Fruit fly (Drosophila melanogaster) whole organism, embryonic: ENCODE measurements around the gene sau.

Source experiments
- Abd-B ChIP-seq: fragments of 200-800 bp; sonication (Bioruptor generic); optimal IDR thresholded peaks from 2 replicates; lab custom pipeline; 2018; ENCODE audit warnings: missing biosample characterization, mild to moderate bottlenecking, missing genetic modification characterization, moderate library complexity
- Bgb ChIP-seq: fragments of 200-800 bp; sonication (Bioruptor generic); IDR thresholded peaks from 2 replicates; pipeline ENCODE4 v1.3.6; 2022; ENCODE audit warnings: missing biosample characterization, missing genetic modification characterization; ENCODE audit not compliant: partially characterized antibody
- CG11456 ChIP-seq: fragments of 200-800 bp; sonication (Bioruptor generic); IDR thresholded peaks from 3 replicates; pipeline ENCODE4 v1.3.6; 2022; ENCODE audit warnings: missing biosample characterization, missing genetic modification characterization
- CG11695 ChIP-seq: fragments of 200-800 bp; sonication (Bioruptor generic); IDR thresholded peaks from 3 replicates; pipeline ENCODE4 v1.3.6; 2022; ENCODE audit warnings: missing biosample characterization, missing genetic modification characterization
- CG11723 ChIP-seq: fragments of 200-800 bp; sonication (Bioruptor generic); optimal IDR thresholded peaks from 2 replicates; lab custom pipeline; 2017; ENCODE audit warnings: missing biosample characterization, mild to moderate bottlenecking, missing genetic modification characterization
- CG12155 ChIP-seq: fragments of 200-800 bp; sonication (Bioruptor generic); optimal IDR thresholded peaks from 3 replicates; lab custom pipeline; 2016; ENCODE audit warnings: missing biosample characterization, missing genetic modification characterization
- CG12769 ChIP-seq: fragments of 200-800 bp; sonication (Bioruptor generic); optimal IDR thresholded peaks from 2 replicates; lab custom pipeline; 2019; ENCODE audit warnings: missing biosample characterization, mild to moderate bottlenecking, missing genetic modification characterization, moderate library complexity
- CG13775 ChIP-seq: fragments of 200-800 bp; sonication (Bioruptor generic); optimal IDR thresholded peaks from 3 replicates; lab custom pipeline; 2017; ENCODE audit warnings: missing biosample characterization, mild to moderate bottlenecking, missing genetic modification characterization
- CG1603 ChIP-seq: fragments of 200-800 bp; sonication (Bioruptor generic); optimal IDR thresholded peaks from 2 replicates; lab custom pipeline; 2019; ENCODE audit warnings: missing biosample characterization, mild to moderate bottlenecking, missing genetic modification characterization, moderate library complexity
- CG16779 ChIP-seq: fragments of 200-800 bp; sonication (Bioruptor generic); IDR thresholded peaks from 2 replicates; pipeline ENCODE4 v1.3.6; 2022; ENCODE audit warnings: missing biosample characterization, missing genetic modification characterization
- CG18262 ChIP-seq: fragments of 200-800 bp; optimal IDR thresholded peaks from 3 replicates; lab custom pipeline; 2019; ENCODE audit warnings: missing biosample characterization, mild to moderate bottlenecking, missing genetic modification characterization, moderate library complexity
- CG18599 ChIP-seq: fragments of 200-800 bp; sonication (Bioruptor generic); optimal IDR thresholded peaks from 3 replicates; lab custom pipeline; 2017; ENCODE audit warnings: missing biosample characterization, missing genetic modification characterization, mild to moderate bottlenecking, moderate library complexity, missing genetic modification reagents
- CG2120 ChIP-seq: fragments of 200-800 bp; sonication (Bioruptor generic); optimal IDR thresholded peaks from 3 replicates; lab custom pipeline; 2016; ENCODE audit warnings: missing biosample characterization, missing genetic modification characterization
- CG4707 ChIP-seq: fragments of 200-800 bp; sonication (Bioruptor generic); optimal IDR thresholded peaks from 2 replicates; lab custom pipeline; 2018; ENCODE audit warnings: missing biosample characterization, mild to moderate bottlenecking, missing genetic modification characterization, moderate library complexity
- CG6175 ChIP-seq: fragments of 200-800 bp; sonication (Bioruptor generic); IDR thresholded peaks from 3 replicates; pipeline ENCODE4 v1.3.6; 2022; ENCODE audit warnings: missing biosample characterization, missing genetic modification characterization
- CG6791 ChIP-seq: fragments of 200-800 bp; sonication (Bioruptor generic); IDR thresholded peaks from 3 replicates; pipeline ENCODE4 v1.3.6; 2022; ENCODE audit warnings: missing biosample characterization, missing genetic modification characterization; ENCODE audit not compliant: partially characterized antibody
- CG8281 ChIP-seq: fragments of 200-800 bp; sonication (Bioruptor generic); optimal IDR thresholded peaks from 2 replicates; lab custom pipeline; 2018; ENCODE audit warnings: missing biosample characterization, mild to moderate bottlenecking, missing genetic modification characterization, moderate library complexity
- CG8924 ChIP-seq: fragments of 200-800 bp; optimal IDR thresholded peaks from 3 replicates; lab custom pipeline; 2019; ENCODE audit warnings: missing biosample characterization, mild to moderate bottlenecking, missing genetic modification characterization, moderate library complexity
- CTCF ChIP-seq: fragments of 200-800 bp; sonication (Bioruptor generic); optimal IDR thresholded peaks from 2 replicates; lab custom pipeline; 2017; ENCODE audit warnings: missing biosample characterization, mild to moderate bottlenecking, missing genetic modification characterization, moderate library complexity
- Doc2 ChIP-seq: fragments of 200-800 bp; sonication (Bioruptor generic); IDR thresholded peaks from 2 replicates; pipeline ENCODE4 v1.3.6; 2022; ENCODE audit warnings: missing biosample characterization, missing genetic modification characterization
- Eip74EF ChIP-seq, 2 experiments: fragments of 200-800 bp in 1 of 2; fragments of >200 bp in 1 of 2; sonication (Bioruptor generic) in 1 of 2; optimal IDR thresholded peaks; 2 replicates each; lab custom pipeline; 2017 to 2019; ENCODE audit warnings: missing biosample characterization in 2 of 2, missing genetic modification characterization in 2 of 2, mild to moderate bottlenecking in 1 of 2, moderate library complexity in 1 of 2
- Ets65A ChIP-seq: fragments of 200-800 bp; sonication (Bioruptor generic); peaks from one replicate; lab custom pipeline; 2016; ENCODE audit warnings: missing biosample characterization, missing genetic modification characterization
- HLH54F ChIP-seq: fragments of 200-800 bp; sonication (Bioruptor generic); optimal IDR thresholded peaks from 3 replicates; lab custom pipeline; 2016; ENCODE audit warnings: missing biosample characterization, missing genetic modification characterization
- Hr51 ChIP-seq, 2 experiments: fragments of 200-800 bp; sonication (Bioruptor generic); optimal IDR thresholded peaks; 2 replicates in 1 of 2; 3 replicates in 1 of 2; lab custom pipeline; 2016 to 2018; ENCODE audit warnings: missing biosample characterization in 2 of 2, missing genetic modification characterization in 2 of 2, mild to moderate bottlenecking in 1 of 2, moderate library complexity in 1 of 2
- Lhr ChIP-seq: fragments of 200-800 bp; sonication (Bioruptor generic); optimal IDR thresholded peaks from 3 replicates; lab custom pipeline; 2017; ENCODE audit warnings: mild to moderate bottlenecking, missing biosample characterization, missing genetic modification reagents, missing genetic modification characterization
- MESR4 ChIP-seq: fragments of 200-800 bp; sonication (Bioruptor generic); optimal IDR thresholded peaks from 2 replicates; lab custom pipeline; 2018; ENCODE audit warnings: missing biosample characterization, mild to moderate bottlenecking, missing genetic modification characterization, moderate library complexity
- Nf-YC ChIP-seq: fragments of 200-800 bp; optimal IDR thresholded peaks from 3 replicates; lab custom pipeline; 2019; ENCODE audit warnings: missing biosample characterization, mild to moderate bottlenecking, missing genetic modification characterization, moderate library complexity
- PHDP ChIP-seq: fragments of 200-800 bp; sonication (Bioruptor generic); optimal IDR thresholded peaks from 3 replicates; lab custom pipeline; 2018; ENCODE audit warnings: missing biosample characterization, mild to moderate bottlenecking, missing genetic modification characterization, moderate library complexity
- Six4 ChIP-seq: fragments of 200-800 bp; sonication (Bioruptor generic); optimal IDR thresholded peaks from 2 replicates; lab custom pipeline; 2016; ENCODE audit warnings: missing biosample characterization, missing genetic modification characterization
- Sox100B ChIP-seq: fragments of 200-800 bp; sonication (Bioruptor generic); optimal IDR thresholded peaks from 3 replicates; lab custom pipeline; 2018; ENCODE audit warnings: missing biosample characterization, mild to moderate bottlenecking, missing genetic modification characterization
- Spps ChIP-seq: fragments of 200-800 bp; sonication (Bioruptor generic); optimal IDR thresholded peaks from 2 replicates; lab custom pipeline; 2018; ENCODE audit warnings: missing biosample characterization, mild to moderate bottlenecking, missing genetic modification characterization
- Sry-β ChIP-seq: fragments of 200-800 bp; sonication (Bioruptor generic); optimal IDR thresholded peaks from 2 replicates; lab custom pipeline; 2018; ENCODE audit warnings: missing biosample characterization, mild to moderate bottlenecking, missing genetic modification characterization, moderate library complexity
- Sry-δ ChIP-seq: fragments of 200-800 bp; sonication (Bioruptor generic); optimal IDR thresholded peaks from 2 replicates; lab custom pipeline; 2016; ENCODE audit warnings: missing biosample characterization, missing genetic modification characterization
- Vsx1 ChIP-seq: fragments of 200-800 bp; sonication (Bioruptor generic); optimal IDR thresholded peaks from 2 replicates; lab custom pipeline; 2017; ENCODE audit warnings: missing biosample characterization, mild to moderate bottlenecking, missing genetic modification characterization, missing genetic modification reagents
- bigmax ChIP-seq: fragments of 200-800 bp; sonication (Bioruptor generic); optimal IDR thresholded peaks from 2 replicates; lab custom pipeline; 2018; ENCODE audit warnings: missing biosample characterization, mild to moderate bottlenecking, missing genetic modification characterization
- cg ChIP-seq: fragments of 200-800 bp; sonication (Bioruptor generic); optimal IDR thresholded peaks from 3 replicates; lab custom pipeline; 2019; ENCODE audit warnings: missing biosample characterization, mild to moderate bottlenecking, missing genetic modification characterization, moderate library complexity
- corto ChIP-seq: fragments of 200-800 bp; sonication (Bioruptor generic); optimal IDR thresholded peaks from 2 replicates; lab custom pipeline; 2016; ENCODE audit warnings: missing biosample characterization, mild to moderate bottlenecking, missing genetic modification characterization, moderate library complexity
- da ChIP-seq: fragments of 200-800 bp; sonication (Bioruptor generic); optimal IDR thresholded peaks from 2 replicates; lab custom pipeline; 2016; ENCODE audit warnings: missing biosample characterization, missing genetic modification characterization
- dmrt11E ChIP-seq: fragments of 200-800 bp; sonication (Bioruptor generic); optimal IDR thresholded peaks from 3 replicates; lab custom pipeline; 2018; ENCODE audit warnings: missing biosample characterization, mild to moderate bottlenecking, missing genetic modification characterization, moderate library complexity
- gcm ChIP-seq: fragments of 200-800 bp; sonication (Bioruptor generic); optimal IDR thresholded peaks from 2 replicates; lab custom pipeline; 2019; ENCODE audit warnings: missing biosample characterization, mild to moderate bottlenecking, missing genetic modification characterization, moderate library complexity
- h ChIP-seq: fragments of >200 bp; optimal IDR thresholded peaks from 2 replicates; lab custom pipeline; 2017
- her ChIP-seq: fragments of 200-800 bp; sonication (Bioruptor generic); optimal IDR thresholded peaks from 2 replicates; lab custom pipeline; 2016; ENCODE audit warnings: missing biosample characterization, missing genetic modification characterization
- toy ChIP-seq: fragments of 200-800 bp; sonication (Bioruptor generic); IDR thresholded peaks from 2 replicates; pipeline ENCODE4 v1.3.6; 2022; ENCODE audit warnings: missing biosample characterization, missing genetic modification characterization
- ttk ChIP-seq: fragments of 200-800 bp; sonication (Bioruptor generic); IDR thresholded peaks from 2 replicates; pipeline ENCODE4 v2.1.2; 2022; ENCODE audit warnings: missing biosample characterization, missing genetic modification characterization
- wdn ChIP-seq: fragments of 200-800 bp; sonication (Bioruptor generic); IDR thresholded peaks from 2 replicates; pipeline ENCODE4 v1.3.6; 2022; ENCODE audit warnings: missing biosample characterization, missing genetic modification characterization
- wor ChIP-seq: fragments of 200-800 bp; sonication (Bioruptor generic); IDR thresholded peaks from 2 replicates; pipeline ENCODE4 v1.3.6; 2022; ENCODE audit warnings: missing biosample characterization, missing genetic modification characterization
- zen ChIP-seq: fragments of 200-800 bp; sonication (Bioruptor generic); optimal IDR thresholded peaks from 3 replicates; lab custom pipeline; 2018; ENCODE audit warnings: missing biosample characterization, mild to moderate bottlenecking, missing genetic modification characterization, moderate library complexity
- zen2 ChIP-seq: fragments of 200-800 bp; sonication (Bioruptor generic); IDR thresholded peaks from 3 replicates; pipeline ENCODE4 v1.3.6; 2022; ENCODE audit warnings: missing biosample characterization, missing genetic modification characterization; ENCODE audit not compliant: partially characterized antibody

The sau gene

DNA sequence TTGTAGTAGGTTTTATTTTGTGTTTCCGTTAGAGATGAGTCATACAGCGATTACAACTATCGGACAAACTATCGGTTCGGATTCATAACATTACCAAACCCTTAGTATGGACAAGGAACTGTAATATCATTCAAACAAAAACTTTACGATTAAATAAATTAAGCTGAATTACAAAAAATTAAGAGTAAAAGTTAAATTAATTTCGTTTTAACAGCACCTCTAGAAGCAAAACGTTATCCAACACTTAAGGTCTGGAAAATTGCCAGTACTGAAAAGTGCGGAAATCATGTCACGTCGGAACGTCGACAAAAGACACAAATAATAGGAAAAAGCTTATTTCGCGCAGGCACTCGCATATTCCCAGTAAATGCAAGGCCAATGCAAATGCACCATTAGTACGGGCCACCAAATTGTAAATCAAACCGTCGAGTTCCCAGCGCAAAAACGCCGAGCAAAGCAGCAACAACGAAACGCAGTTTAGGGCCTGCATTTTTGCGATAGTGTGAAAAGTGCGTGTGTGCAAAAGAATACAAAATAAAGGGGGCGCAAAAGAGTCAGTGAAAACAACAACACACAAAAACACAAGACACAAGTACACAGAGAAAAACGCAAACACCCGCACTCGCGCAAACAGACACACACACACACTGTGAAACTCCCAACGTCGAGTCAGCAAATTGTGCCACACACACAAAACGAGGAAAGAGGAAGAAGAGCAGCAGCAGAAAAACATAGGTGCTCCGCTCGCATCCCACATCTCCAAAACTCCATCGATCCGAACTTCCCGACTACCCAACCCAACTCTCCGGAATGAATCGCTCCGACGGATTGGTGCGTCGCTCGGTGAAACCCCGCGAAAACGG lies at the start of gene sau, which contains the start of gene CG15387 (continued):
- TF ChIP-seq CG11723 (peak; percentile 73), CG16779 (GFP tag; lab: Robert Waterston, UW) (peak; percentile 64), CG2120 (GFP tag; lab: Kevin White, UChicago) (peak; percentile 96), ttk (GFP tag; lab: Robert Waterston, UW) (peak; percentile 80), dmrt11E (tag; lab: Kevin White, UChicago) (peak; percentile 86), Sry-β (GFP tag; lab: Kevin White, UChicago) (peak; percentile 50), Six4 (GFP tag; lab: Kevin White, UChicago) (peak; percentile 81), toy (peak; percentile 65; the same call in 1 of the 2 replicates), Doc2 (GFP tag; lab: Robert Waterston, UW) (no peak), CG8924 (tag; lab: Kevin White, UChicago) (peak; percentile 85), CG6791 (GFP tag; lab: Robert Waterston, UW) (peak; percentile 84), CG12769 (tag; lab: Kevin White, UChicago) (peak; percentile 83), bigmax (GFP tag; lab: Kevin White, UChicago) (no peak), PHDP (tag; lab: Kevin White, UChicago) (peak; percentile 89), zen (peak; percentile 83), Eip74EF (GFP tag; optimal IDR thresholded peaks at IDR 0.05; lab: Kevin White, UChicago) (peak in 1 of 2 experiments; percentile 65), Bgb (GFP tag; lab: Robert Waterston, UW) (peak; percentile 88), CG18262 (tag; lab: Kevin White, UChicago) (peak; percentile 83), wdn (GFP tag; lab: Robert Waterston, UW) (peak; percentile 73; the same call in 1 of the 2 replicates), CG8281 (tag; lab: Kevin White, UChicago) (peak; percentile 50), da (GFP tag; lab: Kevin White, UChicago) (peak; percentile 65), CG12155 (GFP tag; lab: Kevin White, UChicago) (peak; percentile 89), Spps (tag; lab: Kevin White, UChicago) (peak; percentile 78), h (lab: Kevin White, UChicago) (no peak), Sry-δ (peak; percentile 97), Hr51 (GFP tag; optimal IDR thresholded peaks at IDR 0.05; lab: Kevin White, UChicago) (peak; percentile 84 to 85), wor (GFP tag; lab: Robert Waterston, UW) (peak; percentile 64), Nf-YC (tag; lab: Kevin White, UChicago) (peak; percentile 78), gcm (peak; percentile 68), CG6175 (peak; percentile 11; the same call in 1 of the 3 replicates), Lhr (GFP tag; lab: Kevin White, UChicago) (peak; percentile 76), CG18599 (peak; percentile 90), CG11456 (peak; percentile 84), CG13775 (GFP tag; lab: Kevin White, UChicago) (peak; percentile 93), CG4707 (GFP tag; lab: Kevin White, UChicago) (peak; percentile 52), Abd-B (GFP tag; lab: Kevin White, UChicago) (peak; percentile 82), CG11695 (GFP tag; lab: Robert Waterston, UW) (peak; percentile 62; the same call in 1 of the 3 replicates), Sox100B (GFP tag; lab: Kevin White, UChicago) (peak; percentile 88), Ets65A (peak; percentile 99), Vsx1 (GFP tag; lab: Kevin White, UChicago) (peak; percentile 76), CTCF (GFP tag; lab: Kevin White, UChicago) (peak; percentile 23), her (peak; percentile 83), corto (GFP tag; lab: Kevin White, UChicago) (peak; percentile 82), zen2 (GFP tag; lab: Robert Waterston, UW) (peak; percentile 84; the same call in 2 of the 3 replicates), MESR4 (peak; percentile 42), HLH54F (GFP tag; lab: Kevin White, UChicago) (peak; percentile 93), CG1603 (tag; lab: Kevin White, UChicago) (peak; percentile 84), cg (peak; percentile 73)
